Fruit fly (Drosophila melanogaster) whole organism, wandering third instar larva: ENCODE results near the gene PAPLA1.

Experiments used
- HLH106 ChIP-seq: fragments of 200-800 bp; optimal IDR thresholded peaks from 3 replicates; lab custom pipeline; 2019; ENCODE audit warnings: missing biosample characterization, mild to moderate bottlenecking, missing genetic modification characterization, moderate library complexity
- Myc ChIP-seq: fragments of >200 bp; optimal IDR thresholded peaks from 2 replicates; lab custom pipeline; 2017
- OdsH ChIP-seq: fragments of 200-800 bp; sonication (Bioruptor generic); optimal IDR thresholded peaks from 2 replicates; lab custom pipeline; 2016; ENCODE audit warnings: missing biosample characterization, mild to moderate bottlenecking, missing genetic modification characterization
- Rel ChIP-seq, 2 experiments: fragments of 200-800 bp; sonication (Bioruptor generic) in 1 of 2; optimal IDR thresholded peaks; 2 replicates in 1 of 2; 3 replicates in 1 of 2; lab custom pipeline; 2016 to 2019; ENCODE audit warnings: mild to moderate bottlenecking in 2 of 2, missing biosample characterization in 2 of 2, missing genetic modification characterization in 2 of 2, moderate library complexity in 1 of 2
- foxo ChIP-seq, 2 experiments: fragments of 200-800 bp; sonication (Bioruptor generic); optimal IDR thresholded peaks; 2 replicates in 1 of 2; 3 replicates in 1 of 2; lab custom pipeline; 2016 to 2017; ENCODE audit warnings: missing biosample characterization in 2 of 2, missing genetic modification characterization in 2 of 2
- fru ChIP-seq: fragments of 200-800 bp; sonication (Bioruptor generic); optimal IDR thresholded peaks from 3 replicates; lab custom pipeline; 2016; ENCODE audit warnings: missing biosample characterization, mild to moderate bottlenecking, missing genetic modification characterization
- pan ChIP-seq: fragments of >200 bp; optimal IDR thresholded peaks from 2 replicates; lab custom pipeline; 2017
- tai ChIP-seq: sonication (Bioruptor generic); optimal IDR thresholded peaks from 2 replicates; lab custom pipeline; 2016; ENCODE audit warnings: missing biosample characterization, missing genetic modification characterization
- usp ChIP-seq: fragments of >200 bp; optimal IDR thresholded peaks from 2 replicates; lab custom pipeline; 2017; ENCODE audit warnings: missing biosample characterization, missing genetic modification characterization

DNA sequence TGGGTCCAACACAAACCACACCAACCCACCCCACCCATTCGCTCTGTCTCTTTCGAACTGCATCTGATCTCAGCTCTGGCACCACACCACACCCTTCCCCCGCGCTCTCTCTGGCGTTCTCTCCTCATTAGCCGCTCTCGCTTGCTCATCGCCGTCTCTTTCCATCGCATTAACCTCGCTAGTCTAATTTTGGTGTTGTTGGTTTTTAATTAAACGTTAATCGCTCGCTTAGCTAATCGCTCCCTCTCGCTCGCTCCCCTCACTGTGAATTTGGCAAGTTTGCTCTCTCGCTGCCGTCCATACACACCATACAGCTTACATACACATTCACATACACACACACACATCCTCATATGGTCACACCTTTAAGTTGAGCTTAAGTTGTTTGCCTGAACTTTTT lies 55.3 kb downstream of the PAPLA1 start:
- TF ChIP-seq pan (lab: Kevin White, UChicago) (no peak), OdsH (no peak), tai (GFP tag; lab: Kevin White, UChicago) (no peak), usp (no peak), foxo (GFP tag; optimal IDR thresholded peaks at IDR 0.05; lab: Kevin White, UChicago) (no peak), fru (GFP tag; lab: Kevin White, UChicago) (no peak), HLH106 (tag; lab: Kevin White, UChicago) (no peak), Myc (lab: Kevin White, UChicago) (no peak), Rel (GFP tag; optimal IDR thresholded peaks at IDR 0.05; lab: Kevin White, UChicago) (no peak), Rel (tag; optimal IDR thresholded peaks at IDR 0.05; lab: Kevin White, UChicago) (no peak)
